Worm (Caenorhabditis elegans): ENCODE data around the gene mec-3.

- TF ChIP-seq tbx-37 (GFP tag; conservative IDR thresholded peaks at IDR 0.05) (no peak), ceh-13 (GFP tag; optimal IDR thresholded peaks at IDR 0.05) (no peak), flt-1 (GFP tag; IDR thresholded peaks at IDR 0.05) (no peak), aly-1 (tag; optimal IDR thresholded peaks at IDR 0.05) (no peak), ama-1 (optimal IDR thresholded peaks at IDR 0.05) (no peak)
These were observed 42.1 kb upstream of the mec-3 start for ce11 chrIV:10503750-10504232.
